Worm (Caenorhabditis elegans): ENCODE measurements around the gene Y66D12A.16.

- TF ChIP-seq unc-3 (GFP tag; conservative IDR thresholded peaks at IDR 0.05) (no peak), unc-3 (tag; optimal IDR thresholded peaks at IDR 0.05) (no peak), ceh-14 (tag; optimal IDR thresholded peaks at IDR 0.05) (no peak), pqm-1 (tag; optimal IDR thresholded peaks at IDR 0.05) (no peak), pag-3 (tag; optimal IDR thresholded peaks at IDR 0.05; ENCODE audit: borderline replicate concordance) (no peak), nfya-1 (tag; optimal IDR thresholded peaks at IDR 0.05) (no peak), elt-4 (tag; optimal IDR thresholded peaks at IDR 0.05) (no peak), ceh-34 (tag; optimal IDR thresholded peaks at IDR 0.05) (no peak), pha-4 (tag; optimal IDR thresholded peaks at IDR 0.05) (no peak), ets-4 (tag; optimal IDR thresholded peaks at IDR 0.05) (no peak), hlh-8 (tag; optimal IDR thresholded peaks at IDR 0.05) (no peak), unc-86 (tag; optimal IDR thresholded peaks at IDR 0.05) (no peak)
Measured at ce11 chrIII:11554701-11555111, 31.4 kb downstream of the Y66D12A.16 start.
